Worm (Caenorhabditis elegans): ENCODE measurements around the gene cup-15.

Gene cup-15

DNA sequence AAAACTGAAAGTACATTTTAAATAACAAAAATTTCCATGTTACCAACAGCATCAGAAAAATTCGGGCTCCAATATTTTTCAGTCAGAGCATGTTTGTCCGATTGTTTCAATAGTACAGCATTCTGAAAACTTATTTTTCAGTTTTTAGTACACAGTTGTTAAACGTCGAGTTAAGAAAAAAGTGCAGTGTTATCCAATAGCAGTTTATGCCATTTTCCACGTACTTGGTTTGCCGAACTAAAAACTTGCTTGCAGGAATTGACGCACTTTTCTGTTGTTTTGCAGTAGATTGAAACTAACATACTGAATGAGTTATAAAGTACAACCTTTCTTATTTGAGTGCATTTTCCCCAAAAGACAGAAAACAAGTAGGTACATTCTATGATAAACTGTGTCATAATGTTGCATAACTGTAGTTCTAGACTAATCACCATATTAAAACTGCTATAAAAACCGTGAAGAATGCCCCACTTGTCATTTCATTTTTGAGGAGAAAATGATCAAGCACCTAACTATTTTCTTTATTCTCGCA, 45.6 kb downstream of the cup-15 start, which contains the start of the genes Y51B9A.14 and Y51B9A.8:
TSS of gene Y51B9A.14 (minus strand) at position 101 of the 532 bp plus-strand sequence.
TSS of gene Y51B9A.8 (plus strand) at position 482 of the 532 bp plus-strand sequence.
- no peak for TF ChIP-seq nhr-10 (tag; optimal IDR thresholded peaks at IDR 0.05)
- no peak for TF ChIP-seq gmeb-1 (tag; optimal IDR thresholded peaks at IDR 0.05)
- no peak for TF ChIP-seq snpc-4 (tag; optimal IDR thresholded peaks at IDR 0.05)
- no peak for TF ChIP-seq crh-2 (tag; optimal IDR thresholded peaks at IDR 0.05)
- no peak for TF ChIP-seq elt-1 (tag; optimal IDR thresholded peaks at IDR 0.05)
- no peak for TF ChIP-seq nhr-11 (tag; optimal IDR thresholded peaks at IDR 0.05)
- no peak for TF ChIP-seq egl-27 (tag; optimal IDR thresholded peaks at IDR 0.05)

DNA sequence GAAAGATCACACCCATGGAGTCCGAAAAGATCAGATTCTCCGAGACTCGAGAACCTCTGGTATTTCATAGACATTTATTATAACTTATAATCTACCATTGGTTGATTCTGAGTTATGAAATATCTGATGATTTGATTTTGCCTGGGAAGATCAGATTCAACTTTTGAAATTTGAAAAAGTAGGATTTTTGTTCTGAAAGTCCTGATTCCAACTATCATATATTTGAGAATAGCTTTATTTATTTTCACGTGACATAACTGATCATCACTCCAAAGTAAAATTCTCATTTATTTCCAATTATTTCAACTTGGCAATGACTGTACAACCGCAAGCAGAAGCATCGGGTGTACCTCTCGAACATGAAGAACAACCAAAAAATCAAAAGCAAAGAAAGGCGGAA, 46.9 kb downstream of the cup-15 start, which contains the start of gene Y51B9A.7:
TSS of gene Y51B9A.7 (plus strand) at position 301 of the 400 bp plus-strand sequence.
- no peak for TF ChIP-seq lsy-2 (tag; optimal IDR thresholded peaks at IDR 0.05)
- no peak for TF ChIP-seq nhr-237 (tag; optimal IDR thresholded peaks at IDR 0.05)
- TF ChIP-seq unc-62 (GFP tag; optimal IDR thresholded peaks at IDR 0.05) = no peak
- TF ChIP-seq dmd-4 (tag; optimal IDR thresholded peaks at IDR 0.05) = no peak
- TF ChIP-seq elt-1 (tag; optimal IDR thresholded peaks at IDR 0.05) = no peak
- no peak for TF ChIP-seq gmeb-1 (tag; optimal IDR thresholded peaks at IDR 0.05)
- no peak for TF ChIP-seq egl-27 (tag; optimal IDR thresholded peaks at IDR 0.05)
- no peak for TF ChIP-seq blmp-1 (tag; optimal IDR thresholded peaks at IDR 0.05; ENCODE audit: insufficient read depth)
- TF ChIP-seq fos-1 (tag; optimal IDR thresholded peaks at IDR 0.05) = no peak
- TF ChIP-seq F13H6.1 (tag; optimal IDR thresholded peaks at IDR 0.05) = no peak
- TF ChIP-seq aly-2 (tag; optimal IDR thresholded peaks at IDR 0.05) = no peak
- no peak for TF ChIP-seq sma-9 (GFP tag; optimal IDR thresholded peaks at IDR 0.05)
- no peak for TF ChIP-seq sma-9 (tag; optimal IDR thresholded peaks at IDR 0.05)
- TF ChIP-seq elt-3 (tag; optimal IDR thresholded peaks at IDR 0.05) = no peak

DNA sequence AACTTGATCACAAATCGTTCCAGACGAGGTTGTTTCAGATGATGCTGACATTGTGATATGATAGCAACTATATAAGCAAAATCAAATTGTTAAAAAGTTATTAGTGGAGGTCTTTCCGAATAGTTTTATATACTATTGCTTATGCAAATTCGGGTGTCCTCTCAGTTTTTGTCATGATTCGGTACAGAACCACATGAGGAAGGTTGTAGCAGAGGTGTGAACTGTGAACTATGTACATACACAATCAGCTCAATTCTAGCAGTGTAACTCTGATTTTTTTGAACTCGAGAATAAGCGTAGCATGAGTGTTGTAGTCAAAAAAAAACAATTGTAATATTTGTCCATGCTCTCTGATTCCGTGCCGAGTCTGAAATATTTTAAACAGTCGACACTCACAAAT, 50.3 kb downstream of the cup-15 start, which contains the start of gene Y51B9A.6:
TSS of gene Y51B9A.6 (minus strand) at position 101 of the 400 bp plus-strand sequence.
- no peak for TF ChIP-seq R02D3.7 (tag; optimal IDR thresholded peaks at IDR 0.05)
- no peak for TF ChIP-seq lin-11 (tag; optimal IDR thresholded peaks at IDR 0.05)
- no peak for TF ChIP-seq F13H6.1 (tag; optimal IDR thresholded peaks at IDR 0.05)
- no peak for TF ChIP-seq peb-1 (tag; optimal IDR thresholded peaks at IDR 0.05)
- no peak for TF ChIP-seq egl-27 (tag; optimal IDR thresholded peaks at IDR 0.05)
- no peak for TF ChIP-seq ZK546.5 (tag; optimal IDR thresholded peaks at IDR 0.05)
- no peak for TF ChIP-seq mab-5 (tag; optimal IDR thresholded peaks at IDR 0.05)
- TF ChIP-seq snpc-4 (tag; optimal IDR thresholded peaks at IDR 0.05) = no peak
- no peak for TF ChIP-seq zag-1 (tag; optimal IDR thresholded peaks at IDR 0.05)
- no peak for TF ChIP-seq sma-9 (GFP tag; optimal IDR thresholded peaks at IDR 0.05)
- no peak for TF ChIP-seq sma-9 (tag; optimal IDR thresholded peaks at IDR 0.05)
- no peak for TF ChIP-seq fos-1 (tag; optimal IDR thresholded peaks at IDR 0.05)

DNA sequence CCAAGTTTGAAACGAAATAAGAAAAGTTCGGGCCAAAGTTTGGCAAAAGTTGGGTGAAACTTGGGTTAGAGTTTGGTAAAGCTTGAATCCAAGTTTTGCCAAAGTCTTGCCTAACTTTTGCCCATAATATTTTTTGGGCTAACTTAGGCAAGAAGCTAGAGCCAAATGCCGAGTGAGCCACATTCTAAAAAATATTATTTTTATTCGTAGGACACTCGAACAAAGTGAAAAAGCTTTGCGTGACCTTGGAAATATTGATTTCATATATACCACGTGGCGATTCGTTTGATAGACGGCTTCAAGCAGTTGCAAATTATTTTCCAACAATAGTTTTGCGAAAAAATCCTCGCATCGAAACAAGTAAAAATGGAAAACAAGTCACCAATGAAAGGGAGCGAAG, 51.0 kb downstream of the cup-15 start, which contains the start of gene Y51B9A.5:
TSS of gene Y51B9A.5 (plus strand) at position 301 of the 400 bp plus-strand sequence.
- TF ChIP-seq F13H6.1 (tag; optimal IDR thresholded peaks at IDR 0.05) (no peak), snpc-4 (tag; optimal IDR thresholded peaks at IDR 0.05) (no peak), unc-39 (tag; optimal IDR thresholded peaks at IDR 0.05) (no peak), ceh-82 (tag; optimal IDR thresholded peaks at IDR 0.05) (no peak), mab-5 (tag; optimal IDR thresholded peaks at IDR 0.05) (no peak), nhr-237 (tag; optimal IDR thresholded peaks at IDR 0.05) (no peak), gmeb-1 (tag; optimal IDR thresholded peaks at IDR 0.05) (no peak), lsy-2 (tag; optimal IDR thresholded peaks at IDR 0.05) (no peak), nhr-11 (tag; optimal IDR thresholded peaks at IDR 0.05) (no peak), nhr-21 (tag; optimal IDR thresholded peaks at IDR 0.05) (no peak), ceh-16 (tag; optimal IDR thresholded peaks at IDR 0.05) (no peak), unc-62 (GFP tag; optimal IDR thresholded peaks at IDR 0.05) (no peak), egl-27 (tag; optimal IDR thresholded peaks at IDR 0.05) (no peak), sma-3 (GFP tag; optimal IDR thresholded peaks at IDR 0.05) (no peak), Y55F3AM.14 (GFP tag; optimal IDR thresholded peaks at IDR 0.05) (no peak), fos-1 (tag; optimal IDR thresholded peaks at IDR 0.05) (no peak), lin-11 (tag; optimal IDR thresholded peaks at IDR 0.05) (no peak), nhr-25 (tag; optimal IDR thresholded peaks at IDR 0.05) (no peak), blmp-1 (tag; optimal IDR thresholded peaks at IDR 0.05; ENCODE audit: insufficient read depth) (no peak)
